Fruit fly (Drosophila melanogaster) whole organism, embryonic: ENCODE data around the gene CG11342.
A peak's percentile ranks its signal among the peaks of the same experiment; 100 is the strongest.

ENCODE experiments used
- Asciz ChIP-seq: fragments of 200-800 bp; sonication (Bioruptor generic); optimal IDR thresholded peaks from 2 replicates; lab custom pipeline; 2017; ENCODE audit warnings: missing biosample characterization, mild to moderate bottlenecking, missing genetic modification characterization, missing genetic modification reagents
- CG10147 ChIP-seq: fragments of 200-800 bp; sonication (Bioruptor generic); optimal IDR thresholded peaks from 2 replicates; lab custom pipeline; 2019; ENCODE audit warnings: missing biosample characterization, mild to moderate bottlenecking, missing genetic modification characterization, moderate library complexity
- CG10321 ChIP-seq: fragments of 200-800 bp; sonication (Bioruptor generic); IDR thresholded peaks from 2 replicates; pipeline ENCODE4 v1.3.6; 2022; ENCODE audit warnings: missing biosample characterization, missing genetic modification characterization
- CG10366 ChIP-seq: fragments of 200-800 bp; sonication (Bioruptor generic); IDR thresholded peaks from 2 replicates; pipeline ENCODE4 v1.3.6; 2022; ENCODE audit warnings: missing biosample characterization, missing genetic modification characterization
- CG10462 ChIP-seq: fragments of 200-800 bp; sonication (Bioruptor generic); optimal IDR thresholded peaks from 2 replicates; lab custom pipeline; 2016; ENCODE audit warnings: missing biosample characterization, missing genetic modification characterization
- CG10565 ChIP-seq: fragments of 200-800 bp; sonication (Bioruptor generic); optimal IDR thresholded peaks from 3 replicates; lab custom pipeline; 2016; ENCODE audit warnings: missing biosample characterization, mild to moderate bottlenecking, missing genetic modification characterization
- CG11247 ChIP-seq: fragments of 200-800 bp; sonication (Bioruptor generic); IDR thresholded peaks from 2 replicates; pipeline ENCODE4 v1.3.6; 2022; ENCODE audit warnings: missing biosample characterization, missing genetic modification characterization
- CG11560 ChIP-seq: fragments of 200-800 bp; sonication (Bioruptor generic); IDR thresholded peaks from 3 replicates; pipeline ENCODE4 v1.3.6; 2022; ENCODE audit warnings: missing biosample characterization, missing genetic modification characterization
- CG17328 ChIP-seq: fragments of 200-800 bp; sonication (Bioruptor generic); IDR thresholded peaks from 2 replicates; pipeline ENCODE4 v1.3.6; 2022; ENCODE audit warnings: missing biosample characterization, missing genetic modification characterization
- CG17361 ChIP-seq: fragments of 200-800 bp; sonication (Bioruptor generic); IDR thresholded peaks from 3 replicates; pipeline ENCODE4 v1.3.6; 2022; ENCODE audit warnings: missing biosample characterization, missing genetic modification characterization
- CG17385 ChIP-seq: fragments of 200-800 bp; sonication (Bioruptor generic); optimal IDR thresholded peaks from 3 replicates; lab custom pipeline; 2018; ENCODE audit warnings: missing biosample characterization, mild to moderate bottlenecking, missing genetic modification characterization
- CG18599 ChIP-seq: fragments of 200-800 bp; sonication (Bioruptor generic); optimal IDR thresholded peaks from 3 replicates; lab custom pipeline; 2017; ENCODE audit warnings: missing biosample characterization, missing genetic modification characterization, mild to moderate bottlenecking, moderate library complexity, missing genetic modification reagents
- CG2116 ChIP-seq: fragments of 200-800 bp; sonication (Bioruptor generic); optimal IDR thresholded peaks from 3 replicates; lab custom pipeline; 2018; ENCODE audit warnings: missing biosample characterization, mild to moderate bottlenecking, missing genetic modification characterization
- CG2875 ChIP-seq: fragments of 200-800 bp; sonication (Bioruptor generic); optimal IDR thresholded peaks from 2 replicates; lab custom pipeline; 2017; ENCODE audit warnings: missing biosample characterization, mild to moderate bottlenecking, missing genetic modification characterization, missing genetic modification reagents
- CG3838 ChIP-seq: fragments of 200-800 bp; sonication (Bioruptor generic); optimal IDR thresholded peaks from 3 replicates; lab custom pipeline; 2016; ENCODE audit warnings: missing biosample characterization, missing genetic modification characterization
- CG6683 ChIP-seq: fragments of 200-800 bp; sonication (Bioruptor generic); optimal IDR thresholded peaks from 2 replicates; lab custom pipeline; 2017; ENCODE audit warnings: missing biosample characterization, mild to moderate bottlenecking, missing genetic modification characterization, missing genetic modification reagents
- CG6765 ChIP-seq: fragments of 200-800 bp; sonication (Bioruptor generic); optimal IDR thresholded peaks from 3 replicates; lab custom pipeline; 2017; ENCODE audit warnings: missing biosample characterization, mild to moderate bottlenecking, missing genetic modification characterization
- CG8089 ChIP-seq: fragments of 200-800 bp; sonication (Bioruptor generic); optimal IDR thresholded peaks from 3 replicates; lab custom pipeline; 2016; ENCODE audit warnings: missing biosample characterization, missing genetic modification characterization
- CHES-1-like ChIP-seq: fragments of 200-800 bp; sonication (Bioruptor generic); optimal IDR thresholded peaks from 2 replicates; lab custom pipeline; 2016; ENCODE audit warnings: missing biosample characterization, missing genetic modification characterization
- D19A ChIP-seq: fragments of 200-800 bp; optimal IDR thresholded peaks from 3 replicates; lab custom pipeline; 2019; ENCODE audit warnings: missing biosample characterization, mild to moderate bottlenecking, missing genetic modification characterization, moderate library complexity
- Dad ChIP-seq: fragments of 200-800 bp; sonication (Bioruptor generic); optimal IDR thresholded peaks from 3 replicates; lab custom pipeline; 2016; ENCODE audit warnings: missing biosample characterization, missing genetic modification characterization
- Ets97D ChIP-seq: fragments of 200-800 bp; sonication (Bioruptor generic); optimal IDR thresholded peaks from 3 replicates; lab custom pipeline; 2016; ENCODE audit warnings: missing biosample characterization, missing genetic modification characterization
- GATAe ChIP-seq: fragments of 200-800 bp; sonication (Bioruptor generic); conservative IDR thresholded peaks from 2 replicates; pipeline ENCODE4 v1.3.6; 2022; ENCODE audit warnings: missing biosample characterization, missing genetic modification characterization
- HmgZ ChIP-seq: fragments of 200-800 bp; sonication (Bioruptor generic); optimal IDR thresholded peaks from 2 replicates; lab custom pipeline; 2018; ENCODE audit warnings: missing biosample characterization, mild to moderate bottlenecking, missing genetic modification characterization
- Lim3 ChIP-seq: fragments of 200-800 bp; sonication (Bioruptor generic); IDR thresholded peaks from 2 replicates; pipeline ENCODE4 v1.3.6; 2022; ENCODE audit warnings: missing biosample characterization, missing genetic modification characterization
- MESR4 ChIP-seq: fragments of 200-800 bp; sonication (Bioruptor generic); optimal IDR thresholded peaks from 2 replicates; lab custom pipeline; 2018; ENCODE audit warnings: missing biosample characterization, mild to moderate bottlenecking, missing genetic modification characterization, moderate library complexity
- Mad ChIP-seq: fragments of 200-800 bp; sonication (Bioruptor generic); optimal IDR thresholded peaks from 2 replicates; lab custom pipeline; 2016; ENCODE audit warnings: missing biosample characterization, missing genetic modification characterization
- Myb ChIP-seq: fragments of 200-800 bp; sonication (Bioruptor generic); optimal IDR thresholded peaks from 2 replicates; lab custom pipeline; 2016; ENCODE audit warnings: missing biosample characterization, missing genetic modification characterization
- Sin3A ChIP-seq: fragments of >200 bp; optimal IDR thresholded peaks from 2 replicates; lab custom pipeline; 2018
- Sry-δ ChIP-seq: fragments of 200-800 bp; sonication (Bioruptor generic); optimal IDR thresholded peaks from 2 replicates; lab custom pipeline; 2016; ENCODE audit warnings: missing biosample characterization, missing genetic modification characterization
- Ssrp ChIP-seq: fragments of 200-800 bp; sonication (Bioruptor generic); optimal IDR thresholded peaks from 2 replicates; lab custom pipeline; 2018; ENCODE audit warnings: missing biosample characterization, mild to moderate bottlenecking, missing genetic modification characterization, moderate library complexity
- Xrp1 ChIP-seq: fragments of 200-800 bp; sonication (Bioruptor generic); IDR thresholded peaks from 2 replicates; pipeline ENCODE4 v1.3.6; 2022; ENCODE audit warnings: missing biosample characterization, missing genetic modification characterization
- ara ChIP-seq: fragments of 200-800 bp; sonication (Bioruptor generic); IDR thresholded peaks from 2 replicates; pipeline ENCODE4 v1.3.6; 2022; ENCODE audit warnings: missing biosample characterization, missing genetic modification characterization
- cato ChIP-seq: fragments of 200-800 bp; sonication (Bioruptor generic); optimal IDR thresholded peaks from 2 replicates; lab custom pipeline; 2016; ENCODE audit warnings: missing biosample characterization, missing genetic modification characterization, borderline replicate concordance
- dan ChIP-seq: fragments of 200-800 bp; sonication (Bioruptor generic); IDR thresholded peaks from 2 replicates; pipeline ENCODE4 v1.3.6; 2022; ENCODE audit warnings: missing biosample characterization, missing genetic modification characterization
- gro ChIP-seq: fragments of 200-800 bp; sonication (Bioruptor generic); optimal IDR thresholded peaks from 2 replicates; lab custom pipeline; 2016; ENCODE audit warnings: missing biosample characterization, missing genetic modification characterization
- hkb ChIP-seq, 2 experiments: fragments of 200-800 bp in 1 of 2; fragments of >200 bp in 1 of 2; sonication (Bioruptor generic) in 1 of 2; IDR thresholded peaks in 1 of 2; optimal IDR thresholded peaks in 1 of 2; 2 replicates each; pipeline versions ENCODE4 v1.3.6 to Lab custom; 2017 to 2022; ENCODE audit warnings: missing biosample characterization in 1 of 2, missing genetic modification characterization in 1 of 2
- klu ChIP-seq: fragments of 200-800 bp; sonication (Bioruptor generic); IDR thresholded peaks from 2 replicates; pipeline ENCODE4 v1.3.6; 2022; ENCODE audit warnings: missing biosample characterization, missing genetic modification characterization
- nerfin-2 ChIP-seq: fragments of 200-800 bp; sonication (Bioruptor generic); IDR thresholded peaks from 2 replicates; pipeline ENCODE4 v1.3.6; 2022; ENCODE audit warnings: missing biosample characterization, missing genetic modification characterization; ENCODE audit not compliant: partially characterized antibody
- nmo ChIP-seq: fragments of 200-800 bp; sonication (Bioruptor generic); optimal IDR thresholded peaks from 2 replicates; lab custom pipeline; 2018; ENCODE audit warnings: missing biosample characterization, mild to moderate bottlenecking, missing genetic modification characterization, moderate library complexity
- otp ChIP-seq: fragments of 200-800 bp; sonication (Bioruptor generic); IDR thresholded peaks from 3 replicates; pipeline ENCODE4, ENCODE4 v1.3.6; 2022; ENCODE audit warnings: missing biosample characterization, missing genetic modification characterization
- phol ChIP-seq: fragments of 200-800 bp; sonication (Bioruptor generic); optimal IDR thresholded peaks from 3 replicates; lab custom pipeline; 2018; ENCODE audit warnings: missing biosample characterization, mild to moderate bottlenecking, missing genetic modification characterization, moderate library complexity
- ranshi ChIP-seq: fragments of 200-800 bp; sonication (Bioruptor generic); IDR thresholded peaks from 2 replicates; pipeline ENCODE4 v1.3.6; 2022; ENCODE audit warnings: missing biosample characterization, missing genetic modification characterization
- ro ChIP-seq: fragments of 200-800 bp; sonication (Bioruptor generic); IDR thresholded peaks from 2 replicates; pipeline ENCODE4 v1.3.6; 2022; ENCODE audit warnings: missing biosample characterization, missing genetic modification characterization
- schlank ChIP-seq: fragments of 200-800 bp; sonication (Bioruptor generic); optimal IDR thresholded peaks from 2 replicates; lab custom pipeline; 2018; ENCODE audit warnings: missing biosample characterization, mild to moderate bottlenecking, missing genetic modification characterization
- scrt ChIP-seq: fragments of 200-800 bp; sonication (Bioruptor generic); optimal IDR thresholded peaks from 2 replicates; lab custom pipeline; 2018; ENCODE audit warnings: missing biosample characterization, mild to moderate bottlenecking, missing genetic modification characterization, moderate library complexity
- sna ChIP-seq: fragments of 200-800 bp; sonication (Bioruptor generic); IDR thresholded peaks from 2 replicates; pipeline ENCODE4 v1.3.6; 2022; ENCODE audit warnings: missing biosample characterization, missing genetic modification characterization; ENCODE audit not compliant: partially characterized antibody
- vvl ChIP-seq: fragments of 200-800 bp; sonication (Bioruptor generic); IDR thresholded peaks from 2 replicates; pipeline ENCODE4 v1.3.6; 2022; ENCODE audit warnings: missing biosample characterization, missing genetic modification characterization
- wek ChIP-seq: fragments of 200-800 bp; sonication (Bioruptor generic); optimal IDR thresholded peaks from 3 replicates; lab custom pipeline; 2018; ENCODE audit warnings: missing biosample characterization, mild to moderate bottlenecking, missing genetic modification characterization, moderate library complexity
- zen ChIP-seq: fragments of 200-800 bp; sonication (Bioruptor generic); optimal IDR thresholded peaks from 3 replicates; lab custom pipeline; 2018; ENCODE audit warnings: missing biosample characterization, mild to moderate bottlenecking, missing genetic modification characterization, moderate library complexity

CG11342 gene

dm6 chr3L:4403180-4403769 is 36.0 kb upstream of the CG11342 start, which contains the start of gene Syx17 (continued):
- TF ChIP-seq hkb (optimal IDR thresholded peaks at IDR 0.05; lab: Kevin White, UChicago) (no peak), hkb (GFP tag; IDR thresholded peaks at IDR 0.05; lab: Robert Waterston, UW) (peak; percentile 57), CG2116 (peak; percentile 86), CG6765 (GFP tag; lab: Kevin White, UChicago) (peak; percentile 51), CG10147 (GFP tag; lab: Kevin White, UChicago) (peak; percentile 34), MESR4 (peak; percentile 86), CG10462 (GFP tag; lab: Kevin White, UChicago) (peak; percentile 36), phol (tag; lab: Kevin White, UChicago) (peak; percentile 59), CG10366 (GFP tag; lab: Robert Waterston, UW) (peak; percentile 46), GATAe (no peak), CG8089 (GFP tag; lab: Kevin White, UChicago) (no peak), Asciz (GFP tag; lab: Kevin White, UChicago) (peak; percentile 49), CG10565 (GFP tag; lab: Kevin White, UChicago) (no peak), CG2875 (GFP tag; lab: Kevin White, UChicago) (peak; percentile 16), D19A (peak; percentile 47), CG3838 (GFP tag; lab: Kevin White, UChicago) (peak; percentile 98), Xrp1 (GFP tag; lab: Robert Waterston, UW) (peak; percentile 31; the same call in 1 of the 2 replicates), Ssrp (tag; lab: Kevin White, UChicago) (peak; percentile 25), Ets97D (GFP tag; lab: Kevin White, UChicago) (peak; percentile 76), CG11247 (GFP tag; lab: Robert Waterston, UW) (peak; percentile 55), ro (GFP tag; lab: Robert Waterston, UW) (no peak), Lim3 (GFP tag; lab: Robert Waterston, UW) (no peak), wek (GFP tag; lab: Kevin White, UChicago) (no peak), CG11560 (peak; percentile 99), Mad (peak; percentile 73), ara (GFP tag; lab: Robert Waterston, UW) (peak; percentile 6; the same call in 1 of the 2 replicates), nerfin-2 (GFP tag; lab: Robert Waterston, UW) (peak; percentile 85), Sry-δ (GFP tag; lab: Kevin White, UChicago) (peak; percentile 97), vvl (peak; percentile 73), schlank (tag; lab: Kevin White, UChicago) (no peak), CG18599 (GFP tag; lab: Kevin White, UChicago) (peak; percentile 44), CG10321 (GFP tag; lab: Robert Waterston, UW) (no peak), sna (GFP tag; lab: Robert Waterston, UW) (peak; percentile 81), klu (GFP tag; lab: Robert Waterston, UW) (no peak), scrt (GFP tag; lab: Kevin White, UChicago) (peak; percentile 11), HmgZ (peak; percentile 83), zen (tag; lab: Kevin White, UChicago) (peak; percentile 22), ranshi (GFP tag; lab: Robert Waterston, UW) (peak; percentile 48; the same call in 1 of the 2 replicates), gro (no peak), cato (GFP tag; lab: Kevin White, UChicago) (no peak), CG17328 (GFP tag; lab: Robert Waterston, UW) (0 out of 2 replicates have a peak, but pooled peaks have one; percentile 42), Sin3A (lab: Kevin White, UChicago) (peak; percentile 53), Myb (GFP tag; lab: Kevin White, UChicago) (peak; percentile 38), CG17361 (GFP tag; lab: Robert Waterston, UW) (peak; percentile 64; the same call in 2 of the 3 replicates), CG6683 (no peak), CHES-1-like (GFP tag; lab: Kevin White, UChicago) (peak; percentile 87), nmo (GFP tag; lab: Kevin White, UChicago) (peak; percentile 73), dan (GFP tag; lab: Robert Waterston, UW) (no peak), otp (no peak; the same call in 2 of the 3 replicates), CG17385 (GFP tag; lab: Kevin White, UChicago) (peak; percentile 18), Dad (peak; percentile 24)
